Worm (Caenorhabditis elegans) whole organism, L3 larva: ENCODE results near the gene unc-112.

Source experiments
- jun-1 ChIP-seq: fragments of 150-350 bp; optimal IDR thresholded peaks from 2 replicates; lab custom pipeline; 2014; ENCODE audit warnings: missing biosample characterization, missing genetic modification reagents, missing genetic modification characterization
- mml-1 ChIP-seq: fragments of 150-350 bp; sonication (generic microtip); optimal IDR thresholded peaks from 3 replicates; lab custom pipeline; 2014; ENCODE audit warnings: missing biosample characterization, missing genetic modification characterization
- nhr-237 ChIP-seq: fragments of 150-350 bp; optimal IDR thresholded peaks from 2 replicates; lab custom pipeline; 2014; ENCODE audit warnings: missing biosample characterization, missing genetic modification characterization
- skn-1 ChIP-seq: fragments of 150-350 bp; optimal IDR thresholded peaks from 2 replicates; lab custom pipeline; 2014; ENCODE audit warnings: missing biosample characterization, missing genetic modification characterization
- snpc-4 ChIP-seq: fragments of 150-350 bp; optimal IDR thresholded peaks from 2 replicates; lab custom pipeline; 2014; ENCODE audit warnings: missing biosample characterization, missing genetic modification characterization
- tbx-2 ChIP-seq: sonication (generic microtip); optimal IDR thresholded peaks from 2 replicates; lab custom pipeline; 2016; ENCODE audit warnings: mild to moderate bottlenecking, missing genetic modification characterization, missing compliant biosample characterization

- TF ChIP-seq snpc-4 (no peak), tbx-2 (no peak), jun-1 (no peak), nhr-237 (tag; lab: Kevin White, UChicago) (no peak), skn-1 (no peak), mml-1 (tag; lab: Kevin White, UChicago) (no peak)
These were observed 32.9 kb upstream of the unc-112 start, which contains the start of gene oig-3 for ce11 chrV:14729343-14729742.
